Worm (Caenorhabditis elegans): ENCODE data around the gene H10D18.1.

Gene H10D18.1

ce11 chrV:3805499-3805898, 9.5 kb upstream of the H10D18.1 start, which contains the start of gene R08F11.4:
R08F11.4 (minus strand) TSS chrV:3805527.
- TF ChIP-seq unc-62 (GFP tag; optimal IDR thresholded peaks at IDR 0.05) = no peak

- no peak for TF ChIP-seq unc-62 (GFP tag; optimal IDR thresholded peaks at IDR 0.05)
These were observed 9.1 kb upstream of the H10D18.1 start, which contains the start of gene srw-7 for ce11 chrV:3805961-3806360. srw-7 (plus strand) TSS chrV:3806261.

- TF ChIP-seq unc-62 (GFP tag; optimal IDR thresholded peaks at IDR 0.05) = no peak
These were observed 7.2 kb upstream of the H10D18.1 start for ce11 chrV:3807846-3808245.

- no peak for TF ChIP-seq unc-62 (GFP tag; optimal IDR thresholded peaks at IDR 0.05)
These were observed 6.7 kb upstream of the H10D18.1 start, which contains the start of gene srw-6 for ce11 chrV:3808336-3808735. srw-6 (plus strand) TSS chrV:3808636.

ce11 chrV:3810035-3810434, 5.0 kb upstream of the H10D18.1 start:
- no peak for TF ChIP-seq unc-62 (GFP tag; optimal IDR thresholded peaks at IDR 0.05)

ce11 chrV:3811541-3811940, 3.5 kb upstream of the H10D18.1 start, which contains the start of gene scl-13:
scl-13 (minus strand) TSS chrV:3811641.
- TF ChIP-seq unc-62 (GFP tag; optimal IDR thresholded peaks at IDR 0.05) = no peak

ce11 chrV:3812291-3812690, 2.7 kb upstream of the H10D18.1 start, which contains the start of gene scl-12:
scl-12 (plus strand) TSS chrV:3812591.
- TF ChIP-seq unc-62 (GFP tag; optimal IDR thresholded peaks at IDR 0.05) = no peak

- TF ChIP-seq unc-62 (GFP tag; optimal IDR thresholded peaks at IDR 0.05) = no peak
These were observed 1.0 kb upstream of the H10D18.1 start for ce11 chrV:3814009-3814408.

- TF ChIP-seq unc-62 (GFP tag; optimal IDR thresholded peaks at IDR 0.05) = no peak
These were observed 5.9 kb downstream of the H10D18.1 start for ce11 chrV:3820875-3821274.

- TF ChIP-seq unc-62 (GFP tag; optimal IDR thresholded peaks at IDR 0.05) = no peak
These were observed 10.2 kb downstream of the H10D18.1 start for ce11 chrV:3825190-3825589.

- no peak for TF ChIP-seq unc-62 (GFP tag; optimal IDR thresholded peaks at IDR 0.05)
These were observed 16.6 kb downstream of the H10D18.1 start, which contains the start of gene H10D18.5 for ce11 chrV:3831616-3832015. H10D18.5 (minus strand) TSS chrV:3831716.

ce11 chrV:3832103-3832502, 17.1 kb downstream of the H10D18.1 start:
- TF ChIP-seq unc-62 (GFP tag; optimal IDR thresholded peaks at IDR 0.05) = no peak

ce11 chrV:3832661-3833060, 17.6 kb downstream of the H10D18.1 start:
- TF ChIP-seq unc-62 (GFP tag; optimal IDR thresholded peaks at IDR 0.05) = no peak

ce11 chrV:3841462-3841861, 26.4 kb downstream of the H10D18.1 start:
- no peak for TF ChIP-seq unc-62 (GFP tag; optimal IDR thresholded peaks at IDR 0.05)

- no peak for TF ChIP-seq unc-62 (GFP tag; optimal IDR thresholded peaks at IDR 0.05)
These were observed 28.9 kb downstream of the H10D18.1 start, which contains the start of gene ugt-32 for ce11 chrV:3843926-3844325. ugt-32 (minus strand) TSS chrV:3844007.

- no peak for TF ChIP-seq unc-62 (GFP tag; optimal IDR thresholded peaks at IDR 0.05)
These were observed 32.3 kb downstream of the H10D18.1 start, which contains the start of gene nhr-185 for ce11 chrV:3847268-3847667. nhr-185 (minus strand) TSS chrV:3847368.

- no peak for TF ChIP-seq unc-62 (GFP tag; optimal IDR thresholded peaks at IDR 0.05)
These were observed 36.7 kb downstream of the H10D18.1 start for ce11 chrV:3851760-3852159.

ce11 chrV:3854847-3855246, 39.8 kb downstream of the H10D18.1 start, which contains the start of gene nhr-186:
nhr-186 (minus strand) TSS chrV:3854947.
- no peak for TF ChIP-seq unc-62 (GFP tag; optimal IDR thresholded peaks at IDR 0.05)

Data from whole organism, dauer.